Fruit fly (Drosophila melanogaster) whole organism, embryonic: Measurements from ENCODE around the gene CG34180.

ENCODE experiments used
- Atf-2 ChIP-seq: fragments of 200-800 bp; sonication (Bioruptor generic); optimal IDR thresholded peaks from 2 replicates; lab custom pipeline; 2016; ENCODE audit warnings: missing biosample characterization, missing genetic modification characterization
- B-H2 ChIP-seq: fragments of 200-800 bp; sonication (Bioruptor generic); optimal IDR thresholded peaks from 2 replicates; lab custom pipeline; 2018; ENCODE audit warnings: missing biosample characterization, mild to moderate bottlenecking, missing genetic modification characterization
- CG10267 ChIP-seq: fragments of 200-800 bp; sonication (Bioruptor generic); optimal IDR thresholded peaks from 2 replicates; lab custom pipeline; 2018; ENCODE audit warnings: missing biosample characterization, mild to moderate bottlenecking, missing genetic modification characterization, moderate library complexity
- CG10979 ChIP-seq: fragments of 200-800 bp; sonication (Bioruptor generic); optimal IDR thresholded peaks from 2 replicates; lab custom pipeline; 2018; ENCODE audit warnings: missing biosample characterization, mild to moderate bottlenecking, missing genetic modification characterization, moderate library complexity
- CG15514 ChIP-seq: fragments of 200-800 bp; sonication (Bioruptor generic); optimal IDR thresholded peaks from 3 replicates; lab custom pipeline; 2017; ENCODE audit warnings: missing biosample characterization, missing genetic modification characterization, mild to moderate bottlenecking, moderate library complexity, missing genetic modification reagents
- CG1603 ChIP-seq: fragments of 200-800 bp; sonication (Bioruptor generic); optimal IDR thresholded peaks from 2 replicates; lab custom pipeline; 2019; ENCODE audit warnings: missing biosample characterization, mild to moderate bottlenecking, missing genetic modification characterization, moderate library complexity
- CG17328 ChIP-seq: fragments of 200-800 bp; sonication (Bioruptor generic); IDR thresholded peaks from 2 replicates; pipeline ENCODE4 v1.3.6; 2022; ENCODE audit warnings: missing biosample characterization, missing genetic modification characterization
- CG17385 ChIP-seq: fragments of 200-800 bp; sonication (Bioruptor generic); optimal IDR thresholded peaks from 3 replicates; lab custom pipeline; 2018; ENCODE audit warnings: missing biosample characterization, mild to moderate bottlenecking, missing genetic modification characterization
- CG17802 ChIP-seq: fragments of 200-800 bp; sonication (Bioruptor generic); optimal IDR thresholded peaks from 2 replicates; lab custom pipeline; 2018; ENCODE audit warnings: missing biosample characterization, mild to moderate bottlenecking, missing genetic modification characterization, moderate library complexity
- CG18262 ChIP-seq: fragments of 200-800 bp; optimal IDR thresholded peaks from 3 replicates; lab custom pipeline; 2019; ENCODE audit warnings: missing biosample characterization, mild to moderate bottlenecking, missing genetic modification characterization, moderate library complexity
- CG18599 ChIP-seq: fragments of 200-800 bp; sonication (Bioruptor generic); optimal IDR thresholded peaks from 3 replicates; lab custom pipeline; 2017; ENCODE audit warnings: missing biosample characterization, missing genetic modification characterization, mild to moderate bottlenecking, moderate library complexity, missing genetic modification reagents
- CG30020 ChIP-seq: fragments of 200-800 bp; optimal IDR thresholded peaks from 2 replicates; lab custom pipeline; 2019; ENCODE audit warnings: missing biosample characterization, mild to moderate bottlenecking, missing genetic modification characterization, moderate library complexity
- CG32532 ChIP-seq: fragments of 200-800 bp; sonication (Bioruptor generic); IDR thresholded peaks from 2 replicates; pipeline ENCODE4 v1.3.6; 2022; ENCODE audit warnings: missing biosample characterization, missing genetic modification characterization
- CG34376 ChIP-seq: fragments of 200-800 bp; sonication (Bioruptor generic); optimal IDR thresholded peaks from 2 replicates; lab custom pipeline; 2018; ENCODE audit warnings: missing biosample characterization, mild to moderate bottlenecking, missing genetic modification characterization
- CG42726 ChIP-seq: fragments of 200-800 bp; sonication (Bioruptor generic); IDR thresholded peaks from 2 replicates; pipeline ENCODE4 v1.3.6; 2022; ENCODE audit warnings: missing biosample characterization, missing genetic modification characterization; ENCODE audit not compliant: partially characterized antibody
- CG6254 ChIP-seq: fragments of 200-800 bp; sonication (Bioruptor generic); optimal IDR thresholded peaks from 3 replicates; lab custom pipeline; 2017; ENCODE audit warnings: mild to moderate bottlenecking, missing biosample characterization, missing genetic modification reagents, missing genetic modification characterization
- CG7372 ChIP-seq: fragments of 200-800 bp; sonication (Bioruptor generic); IDR thresholded peaks from 2 replicates; pipeline ENCODE4 v1.3.6; 2022; ENCODE audit warnings: missing biosample characterization, missing genetic modification characterization
- CG7963 ChIP-seq: fragments of 200-800 bp; sonication (Bioruptor generic); IDR thresholded peaks from 3 replicates; pipeline ENCODE4 v1.3.6; 2022; ENCODE audit warnings: missing biosample characterization, missing genetic modification characterization; ENCODE audit not compliant: partially characterized antibody
- CG8290 ChIP-seq, 3 experiments: fragments of 200-800 bp; sonication (Bioruptor generic); optimal IDR thresholded peaks; 2 replicates each; lab custom pipeline; 2016 to 2019; ENCODE audit warnings: missing biosample characterization in 3 of 3, missing genetic modification characterization in 3 of 3, mild to moderate bottlenecking in 2 of 3, moderate library complexity in 1 of 3
- CG9215 ChIP-seq: fragments of 200-800 bp; sonication (Bioruptor generic); IDR thresholded peaks from 2 replicates; pipeline ENCODE4 v1.3.6; 2022; ENCODE audit warnings: missing biosample characterization, missing genetic modification characterization
- CkIIα-i1 ChIP-seq: fragments of 200-800 bp; sonication (Bioruptor generic); IDR thresholded peaks from 2 replicates; pipeline ENCODE4 v1.3.6; 2022; ENCODE audit warnings: missing biosample characterization, missing genetic modification characterization
- Dad ChIP-seq: fragments of 200-800 bp; sonication (Bioruptor generic); optimal IDR thresholded peaks from 3 replicates; lab custom pipeline; 2016; ENCODE audit warnings: missing biosample characterization, missing genetic modification characterization
- Dp ChIP-seq: fragments of 200-800 bp; sonication (Bioruptor generic); optimal IDR thresholded peaks from 2 replicates; lab custom pipeline; 2018; ENCODE audit warnings: missing biosample characterization, mild to moderate bottlenecking, missing genetic modification characterization, moderate library complexity
- E2f2 ChIP-seq: fragments of 200-800 bp; sonication (Bioruptor generic); IDR thresholded peaks from 2 replicates; pipeline ENCODE4 v1.3.6; 2022; ENCODE audit warnings: missing biosample characterization, missing genetic modification characterization
- HmgZ ChIP-seq: fragments of 200-800 bp; sonication (Bioruptor generic); optimal IDR thresholded peaks from 2 replicates; lab custom pipeline; 2018; ENCODE audit warnings: missing biosample characterization, mild to moderate bottlenecking, missing genetic modification characterization
- Hmr ChIP-seq: fragments of 200-800 bp; sonication (Bioruptor generic); optimal IDR thresholded peaks from 3 replicates; lab custom pipeline; 2017; ENCODE audit warnings: mild to moderate bottlenecking, missing biosample characterization, missing genetic modification reagents, missing genetic modification characterization
- Hr51 ChIP-seq, 2 experiments: fragments of 200-800 bp; sonication (Bioruptor generic); optimal IDR thresholded peaks; 2 replicates in 1 of 2; 3 replicates in 1 of 2; lab custom pipeline; 2016 to 2018; ENCODE audit warnings: missing biosample characterization in 2 of 2, missing genetic modification characterization in 2 of 2, mild to moderate bottlenecking in 1 of 2, moderate library complexity in 1 of 2
- MBD-R2 ChIP-seq: fragments of 200-800 bp; sonication (Bioruptor generic); IDR thresholded peaks from 2 replicates; pipeline ENCODE4 v1.3.6; 2022; ENCODE audit warnings: missing biosample characterization, missing genetic modification characterization
- Mad ChIP-seq: fragments of 200-800 bp; sonication (Bioruptor generic); optimal IDR thresholded peaks from 2 replicates; lab custom pipeline; 2016; ENCODE audit warnings: missing biosample characterization, missing genetic modification characterization
- Rfx ChIP-seq: fragments of 200-800 bp; sonication (Bioruptor generic); IDR thresholded peaks from 2 replicates; pipeline ENCODE4 v1.3.6; 2022; ENCODE audit warnings: missing biosample characterization, missing genetic modification characterization
- Rx ChIP-seq: fragments of 200-800 bp; sonication (Bioruptor generic); IDR thresholded peaks from 2 replicates; pipeline ENCODE4 v1.3.6; 2022; ENCODE audit warnings: missing biosample characterization, missing genetic modification characterization
- Taf1 ChIP-seq: fragments of 200-800 bp; sonication (Bioruptor generic); IDR thresholded peaks from 2 replicates; pipeline ENCODE4 v1.3.6; 2022; ENCODE audit warnings: missing biosample characterization, missing genetic modification characterization
- al ChIP-seq: fragments of 200-800 bp; sonication (Bioruptor generic); IDR thresholded peaks from 2 replicates; pipeline ENCODE4 v1.3.6; 2022; ENCODE audit warnings: missing biosample characterization, missing genetic modification characterization
- amos ChIP-seq: fragments of 200-800 bp; sonication (Bioruptor generic); IDR thresholded peaks from 2 replicates; pipeline ENCODE4 v1.3.6; 2022; ENCODE audit warnings: missing biosample characterization, missing genetic modification characterization; ENCODE audit not compliant: partially characterized antibody
- bbx ChIP-seq: fragments of 200-800 bp; sonication (Bioruptor generic); IDR thresholded peaks from 2 replicates; pipeline ENCODE4 v1.3.6; 2022; ENCODE audit warnings: missing biosample characterization, missing genetic modification characterization; ENCODE audit not compliant: partially characterized antibody
- caup ChIP-seq: fragments of 200-800 bp; sonication (Bioruptor generic); optimal IDR thresholded peaks from 3 replicates; lab custom pipeline; 2017; ENCODE audit warnings: missing biosample characterization, mild to moderate bottlenecking, missing genetic modification characterization, moderate library complexity; ENCODE audit not compliant: severe bottlenecking
- crp ChIP-seq, 2 experiments: fragments of 200-800 bp; sonication (Bioruptor generic); optimal IDR thresholded peaks; 2 replicates in 1 of 2; 3 replicates in 1 of 2; lab custom pipeline; 2017; ENCODE audit warnings: missing biosample characterization in 2 of 2, missing genetic modification characterization in 2 of 2, mild to moderate bottlenecking in 1 of 2, moderate library complexity in 1 of 2
- eyg ChIP-seq: fragments of 200-800 bp; sonication (Bioruptor generic); optimal IDR thresholded peaks from 3 replicates; lab custom pipeline; 2016; ENCODE audit warnings: missing biosample characterization, missing genetic modification characterization
- gfzf ChIP-seq: fragments of 200-800 bp; sonication (Bioruptor generic); optimal IDR thresholded peaks from 2 replicates; lab custom pipeline; 2016; ENCODE audit warnings: missing biosample characterization, mild to moderate bottlenecking, missing genetic modification characterization, moderate library complexity
- her ChIP-seq: fragments of 200-800 bp; sonication (Bioruptor generic); optimal IDR thresholded peaks from 2 replicates; lab custom pipeline; 2016; ENCODE audit warnings: missing biosample characterization, missing genetic modification characterization
- lab ChIP-seq: fragments of 200-800 bp; sonication (Bioruptor generic); optimal IDR thresholded peaks from 3 replicates; lab custom pipeline; 2017; ENCODE audit warnings: missing biosample characterization, missing genetic modification characterization, mild to moderate bottlenecking, moderate library complexity, missing genetic modification reagents
- lmd ChIP-seq: fragments of 200-800 bp; sonication (Bioruptor generic); IDR thresholded peaks from 2 replicates; pipeline ENCODE4 v1.3.6; 2022; ENCODE audit warnings: missing biosample characterization, missing genetic modification characterization
- sd ChIP-seq: fragments of 200-800 bp; sonication (Bioruptor generic); optimal IDR thresholded peaks from 3 replicates; lab custom pipeline; 2018; ENCODE audit warnings: missing biosample characterization, mild to moderate bottlenecking, missing genetic modification characterization, moderate library complexity
- sens ChIP-seq: fragments of 200-800 bp; sonication (Bioruptor generic); peaks from one replicate; lab custom pipeline; 2016; ENCODE audit warnings: missing biosample characterization, missing genetic modification characterization
- sob ChIP-seq: fragments of 200-800 bp; sonication (Bioruptor generic); IDR thresholded peaks from 2 replicates; pipeline ENCODE4 v1.3.6; 2022; ENCODE audit warnings: missing biosample characterization, missing genetic modification characterization
- trem ChIP-seq: fragments of 200-800 bp; optimal IDR thresholded peaks from 3 replicates; lab custom pipeline; 2019; ENCODE audit warnings: missing biosample characterization, mild to moderate bottlenecking, missing genetic modification characterization, moderate library complexity
- vnd ChIP-seq: fragments of 200-800 bp; sonication (Bioruptor generic); IDR thresholded peaks from 3 replicates; pipeline ENCODE4 v1.3.6; 2022; ENCODE audit warnings: missing biosample characterization, missing genetic modification characterization; ENCODE audit not compliant: partially characterized antibody

Gene CG34180

dm6 chr2L:6047528-6048160 lies 12.7 kb upstream of the CG34180 start, which contains the start of gene IPIP (continued):
- TF ChIP-seq Hmr: peak; percentile 31
- TF ChIP-seq Dp (GFP tag; lab: Kevin White, UChicago): peak; percentile 28
- TF ChIP-seq bbx: peak; percentile 87
- peak; percentile 1 for TF ChIP-seq Dad (GFP tag; lab: Kevin White, UChicago)
- peak; percentile 67 for TF ChIP-seq CG32532 (GFP tag; lab: Robert Waterston, UW)
- peak; percentile 13 for TF ChIP-seq CG10267 (tag; lab: Kevin White, UChicago)
- TF ChIP-seq caup (GFP tag; lab: Kevin White, UChicago): peak; percentile 53
- TF ChIP-seq CG1603 (tag; lab: Kevin White, UChicago): peak; percentile 66
- peak; percentile 74 for TF ChIP-seq Rfx (GFP tag; lab: Robert Waterston, UW)
- peak; percentile 93 for TF ChIP-seq MBD-R2 (GFP tag; lab: Robert Waterston, UW)
- peak; percentile 39; the same call in 1 of the 2 replicates for TF ChIP-seq E2f2 (GFP tag; lab: Robert Waterston, UW)
- 0 out of 2 replicates have a peak, but pooled peaks have one; percentile 36 for TF ChIP-seq sob (GFP tag; lab: Robert Waterston, UW)
- TF ChIP-seq B-H2 (GFP tag; lab: Kevin White, UChicago): peak; percentile 69
- no peak for TF ChIP-seq CkIIα-i1 (GFP tag; lab: Robert Waterston, UW)
- no peak for TF ChIP-seq Hr51 (GFP tag; optimal IDR thresholded peaks at IDR 0.05; lab: Kevin White, UChicago)
- TF ChIP-seq CG10979: peak; percentile 0
- TF ChIP-seq CG9215 (GFP tag; lab: Robert Waterston, UW): peak; percentile 26; the same call in 1 of the 2 replicates
- TF ChIP-seq sens (GFP tag; lab: Kevin White, UChicago): peak; percentile 25
- peak; percentile 60 for TF ChIP-seq lab (GFP tag; lab: Kevin White, UChicago)
- peak; percentile 73 for TF ChIP-seq vnd (GFP tag; lab: Robert Waterston, UW)
- peak; percentile 43; the same call in 1 of the 2 replicates for TF ChIP-seq Rx (GFP tag; lab: Robert Waterston, UW)
- peak; percentile 24 for TF ChIP-seq CG34376 (GFP tag; lab: Kevin White, UChicago)
- no peak for TF ChIP-seq CG8290 (GFP tag; optimal IDR thresholded peaks at IDR 0.05; lab: Kevin White, UChicago)
- TF ChIP-seq CG8290 (tag; optimal IDR thresholded peaks at IDR 0.05; lab: Kevin White, UChicago): peak in 1 of 2 experiments; percentile 66
- peak; percentile 6 for TF ChIP-seq Mad (GFP tag; lab: Kevin White, UChicago)
- TF ChIP-seq CG18262 (tag; lab: Kevin White, UChicago): peak; percentile 12
- peak; percentile 82 for TF ChIP-seq CG7963
- peak; percentile 100 for TF ChIP-seq CG6254
- 0 out of 2 replicates have a peak, but pooled peaks have one; percentile 8 for TF ChIP-seq al (GFP tag; lab: Robert Waterston, UW)
- TF ChIP-seq CG17385 (GFP tag; lab: Kevin White, UChicago): peak; percentile 22
- peak; percentile 29 for TF ChIP-seq gfzf (GFP tag; lab: Kevin White, UChicago)
- TF ChIP-seq eyg: no peak
- TF ChIP-seq amos (GFP tag; lab: Robert Waterston, UW): peak; percentile 94
- peak in 1 of 2 experiments; percentile 73 for TF ChIP-seq crp (GFP tag; optimal IDR thresholded peaks at IDR 0.05; lab: Kevin White, UChicago)
- TF ChIP-seq CG18599 (GFP tag; lab: Kevin White, UChicago): peak; percentile 15
- peak; percentile 49; the same call in 1 of the 2 replicates for TF ChIP-seq lmd (GFP tag; lab: Robert Waterston, UW)
- peak; percentile 59 for TF ChIP-seq HmgZ
- TF ChIP-seq her: peak; percentile 2
- TF ChIP-seq sd (tag; lab: Kevin White, UChicago): peak; percentile 16
- TF ChIP-seq CG30020 (tag; lab: Kevin White, UChicago): peak; percentile 61
- no peak for TF ChIP-seq Taf1
- TF ChIP-seq trem (tag; lab: Kevin White, UChicago): peak; percentile 36
- peak; percentile 93 for TF ChIP-seq CG42726 (GFP tag; lab: Robert Waterston, UW)
- no peak for TF ChIP-seq Atf-2 (GFP tag; lab: Kevin White, UChicago)
- peak; percentile 3 for TF ChIP-seq CG17802 (tag; lab: Kevin White, UChicago)
- peak; percentile 64 for TF ChIP-seq CG15514 (GFP tag; lab: Kevin White, UChicago)
- peak; percentile 42; the same call in 1 of the 2 replicates for TF ChIP-seq CG7372 (GFP tag; lab: Robert Waterston, UW)
- TF ChIP-seq CG17328: peak; percentile 55; the same call in 1 of the 2 replicates
